Fruit fly (Drosophila melanogaster) whole organism, embryonic: ENCODE results near the gene MESK4.

Experiments used
- Atf-2 ChIP-seq: fragments of 200-800 bp; sonication (Bioruptor generic); optimal IDR thresholded peaks from 2 replicates; lab custom pipeline; 2016; ENCODE audit warnings: missing biosample characterization, missing genetic modification characterization
- Atf6 ChIP-seq: fragments of 200-800 bp; sonication (Bioruptor generic); IDR thresholded peaks from 2 replicates; pipeline ENCODE4 v1.3.6; 2022; ENCODE audit warnings: missing biosample characterization, missing genetic modification characterization
- CG10267 ChIP-seq: fragments of 200-800 bp; sonication (Bioruptor generic); optimal IDR thresholded peaks from 2 replicates; lab custom pipeline; 2018; ENCODE audit warnings: missing biosample characterization, mild to moderate bottlenecking, missing genetic modification characterization, moderate library complexity
- CG10462 ChIP-seq: fragments of 200-800 bp; sonication (Bioruptor generic); optimal IDR thresholded peaks from 2 replicates; lab custom pipeline; 2016; ENCODE audit warnings: missing biosample characterization, missing genetic modification characterization
- CG11504 ChIP-seq: fragments of 200-800 bp; sonication (Bioruptor generic); optimal IDR thresholded peaks from 3 replicates; lab custom pipeline; 2019; ENCODE audit warnings: missing biosample characterization, mild to moderate bottlenecking, missing genetic modification characterization, moderate library complexity
- CG12236 ChIP-seq: fragments of 200-800 bp; sonication (Bioruptor generic); optimal IDR thresholded peaks from 2 replicates; lab custom pipeline; 2016; ENCODE audit warnings: missing biosample characterization, missing genetic modification characterization
- CG12299 ChIP-seq: fragments of 200-800 bp; sonication (Bioruptor generic); optimal IDR thresholded peaks from 2 replicates; lab custom pipeline; 2018; ENCODE audit warnings: missing biosample characterization, mild to moderate bottlenecking, missing genetic modification characterization
- CG12659 ChIP-seq: fragments of 200-800 bp; sonication (Bioruptor generic); optimal IDR thresholded peaks from 3 replicates; lab custom pipeline; 2017; ENCODE audit warnings: mild to moderate bottlenecking, missing biosample characterization, missing genetic modification reagents, missing genetic modification characterization
- CG14441 ChIP-seq: fragments of 200-800 bp; sonication (Bioruptor generic); IDR thresholded peaks from 2 replicates; pipeline ENCODE4 v1.3.6; 2022; ENCODE audit warnings: missing biosample characterization, missing genetic modification characterization
- CG15011 ChIP-seq: fragments of 200-800 bp; sonication (Bioruptor generic); optimal IDR thresholded peaks from 3 replicates; lab custom pipeline; 2018; ENCODE audit warnings: missing biosample characterization, mild to moderate bottlenecking, missing genetic modification characterization
- CG1529 ChIP-seq: fragments of 200-800 bp; sonication (Bioruptor generic); optimal IDR thresholded peaks from 3 replicates; lab custom pipeline; 2018; ENCODE audit warnings: missing biosample characterization, missing genetic modification characterization
- CG1603 ChIP-seq: fragments of 200-800 bp; sonication (Bioruptor generic); optimal IDR thresholded peaks from 2 replicates; lab custom pipeline; 2019; ENCODE audit warnings: missing biosample characterization, mild to moderate bottlenecking, missing genetic modification characterization, moderate library complexity
- CG17359 ChIP-seq: fragments of 200-800 bp; sonication (Bioruptor generic); optimal IDR thresholded peaks from 3 replicates; lab custom pipeline; 2018; ENCODE audit warnings: missing biosample characterization, mild to moderate bottlenecking, missing genetic modification characterization, moderate library complexity
- CG18619 ChIP-seq: fragments of 200-800 bp; sonication (Bioruptor generic); optimal IDR thresholded peaks from 3 replicates; lab custom pipeline; 2017; ENCODE audit warnings: missing biosample characterization, mild to moderate bottlenecking, missing genetic modification characterization
- CG2712 ChIP-seq: fragments of 200-800 bp; optimal IDR thresholded peaks from 3 replicates; lab custom pipeline; 2019; ENCODE audit warnings: missing biosample characterization, mild to moderate bottlenecking, missing genetic modification characterization, moderate library complexity
- CG32532 ChIP-seq: fragments of 200-800 bp; sonication (Bioruptor generic); IDR thresholded peaks from 2 replicates; pipeline ENCODE4 v1.3.6; 2022; ENCODE audit warnings: missing biosample characterization, missing genetic modification characterization
- CG3847 ChIP-seq: fragments of 200-800 bp; sonication (Bioruptor generic); IDR thresholded peaks from 2 replicates; pipeline ENCODE4 v1.3.6; 2022; ENCODE audit warnings: missing biosample characterization, missing genetic modification characterization
- CG42726 ChIP-seq: fragments of 200-800 bp; sonication (Bioruptor generic); IDR thresholded peaks from 2 replicates; pipeline ENCODE4 v1.3.6; 2022; ENCODE audit warnings: missing biosample characterization, missing genetic modification characterization; ENCODE audit not compliant: partially characterized antibody
- CG4328 ChIP-seq: fragments of 200-800 bp; sonication (Bioruptor generic); optimal IDR thresholded peaks from 3 replicates; lab custom pipeline; 2017; ENCODE audit warnings: missing biosample characterization, missing genetic modification reagents, missing genetic modification characterization
- CG4730 ChIP-seq: fragments of 200-800 bp; sonication (Bioruptor generic); IDR thresholded peaks from 2 replicates; pipeline ENCODE4 v1.3.6; 2022; ENCODE audit warnings: missing biosample characterization, missing genetic modification characterization
- CG6654 ChIP-seq: fragments of 200-800 bp; sonication (Bioruptor generic); optimal IDR thresholded peaks from 2 replicates; lab custom pipeline; 2017; ENCODE audit warnings: missing biosample characterization, mild to moderate bottlenecking, missing genetic modification characterization
- CG6813 ChIP-seq: fragments of 200-800 bp; sonication (Bioruptor generic); optimal IDR thresholded peaks from 2 replicates; lab custom pipeline; 2017; ENCODE audit warnings: missing biosample characterization, missing genetic modification characterization, mild to moderate bottlenecking, moderate library complexity, missing genetic modification reagents
- CG6854 ChIP-seq: fragments of 200-800 bp; sonication (Bioruptor generic); optimal IDR thresholded peaks from 3 replicates; lab custom pipeline; 2017; ENCODE audit warnings: missing biosample characterization, mild to moderate bottlenecking, missing genetic modification characterization
- CG7786 ChIP-seq: fragments of 200-800 bp; sonication (Bioruptor generic); optimal IDR thresholded peaks from 2 replicates; lab custom pipeline; 2016; ENCODE audit warnings: missing biosample characterization, missing genetic modification characterization
- CG7928 ChIP-seq: fragments of 200-800 bp; sonication (Bioruptor generic); optimal IDR thresholded peaks from 2 replicates; lab custom pipeline; 2017; ENCODE audit warnings: missing biosample characterization, mild to moderate bottlenecking, missing genetic modification characterization
- CG8765 ChIP-seq: fragments of 200-800 bp; sonication (Bioruptor generic); IDR thresholded peaks from 2 replicates; pipeline ENCODE4 v1.3.6; 2022; ENCODE audit warnings: missing biosample characterization, missing genetic modification characterization
- CG9437 ChIP-seq: fragments of 200-800 bp; sonication (Bioruptor generic); optimal IDR thresholded peaks from 2 replicates; lab custom pipeline; 2018; ENCODE audit warnings: missing biosample characterization, mild to moderate bottlenecking, missing genetic modification characterization
- CHES-1-like ChIP-seq: fragments of 200-800 bp; sonication (Bioruptor generic); optimal IDR thresholded peaks from 2 replicates; lab custom pipeline; 2016; ENCODE audit warnings: missing biosample characterization, missing genetic modification characterization
- D19B ChIP-seq: fragments of 200-800 bp; sonication (Bioruptor generic); optimal IDR thresholded peaks from 2 replicates; lab custom pipeline; 2017; ENCODE audit warnings: missing biosample characterization, mild to moderate bottlenecking, missing genetic modification characterization
- Dip3 ChIP-seq: fragments of 200-800 bp; sonication (Bioruptor generic); optimal IDR thresholded peaks from 3 replicates; lab custom pipeline; 2016; ENCODE audit warnings: missing biosample characterization, missing genetic modification characterization
- Dll ChIP-seq: fragments of 200-800 bp; sonication (Bioruptor generic); IDR thresholded peaks from 4 replicates; pipeline ENCODE4 v1.3.6; 2022; ENCODE audit warnings: missing biosample characterization, missing genetic modification characterization; ENCODE audit not compliant: partially characterized antibody
- HmgZ ChIP-seq: fragments of 200-800 bp; sonication (Bioruptor generic); optimal IDR thresholded peaks from 2 replicates; lab custom pipeline; 2018; ENCODE audit warnings: missing biosample characterization, mild to moderate bottlenecking, missing genetic modification characterization
- Hr51 ChIP-seq, 2 experiments: fragments of 200-800 bp; sonication (Bioruptor generic); optimal IDR thresholded peaks; 2 replicates in 1 of 2; 3 replicates in 1 of 2; lab custom pipeline; 2016 to 2018; ENCODE audit warnings: missing biosample characterization in 2 of 2, missing genetic modification characterization in 2 of 2, mild to moderate bottlenecking in 1 of 2, moderate library complexity in 1 of 2
- Lim3 ChIP-seq: fragments of 200-800 bp; sonication (Bioruptor generic); IDR thresholded peaks from 2 replicates; pipeline ENCODE4 v1.3.6; 2022; ENCODE audit warnings: missing biosample characterization, missing genetic modification characterization
- NC2β ChIP-seq: fragments of 200-800 bp; sonication (Bioruptor generic); optimal IDR thresholded peaks from 2 replicates; lab custom pipeline; 2016; ENCODE audit warnings: missing biosample characterization, missing genetic modification characterization
- Poxn ChIP-seq: fragments of 200-800 bp; sonication (Bioruptor generic); IDR thresholded peaks from 2 replicates; pipeline ENCODE4 v1.3.6; 2022; ENCODE audit warnings: missing biosample characterization, missing genetic modification characterization
- Ravus ChIP-seq: fragments of 200-800 bp; sonication (Bioruptor generic); IDR thresholded peaks from 2 replicates; pipeline ENCODE4 v1.3.6; 2022; ENCODE audit warnings: missing biosample characterization, missing genetic modification characterization
- Sox100B ChIP-seq: fragments of 200-800 bp; sonication (Bioruptor generic); optimal IDR thresholded peaks from 3 replicates; lab custom pipeline; 2018; ENCODE audit warnings: missing biosample characterization, mild to moderate bottlenecking, missing genetic modification characterization
- cwo ChIP-seq: fragments of 200-800 bp; sonication (Bioruptor generic); optimal IDR thresholded peaks from 3 replicates; lab custom pipeline; 2017; ENCODE audit warnings: missing biosample characterization, missing genetic modification characterization, mild to moderate bottlenecking, moderate library complexity, missing genetic modification reagents
- dan ChIP-seq: fragments of 200-800 bp; sonication (Bioruptor generic); IDR thresholded peaks from 2 replicates; pipeline ENCODE4 v1.3.6; 2022; ENCODE audit warnings: missing biosample characterization, missing genetic modification characterization
- esg ChIP-seq: fragments of 200-800 bp; sonication (Bioruptor generic); conservative IDR thresholded peaks from 2 replicates; pipeline ENCODE4 v1.3.6; 2022; ENCODE audit warnings: missing biosample characterization, missing genetic modification characterization
- eyg ChIP-seq: fragments of 200-800 bp; sonication (Bioruptor generic); optimal IDR thresholded peaks from 3 replicates; lab custom pipeline; 2016; ENCODE audit warnings: missing biosample characterization, missing genetic modification characterization
- lola ChIP-seq, 3 experiments: fragments of >200 bp in 2 of 3; fragments of 200-800 bp in 1 of 3; sonication (Bioruptor generic) in 1 of 3; optimal IDR thresholded peaks; 2 replicates each; lab custom pipeline; 2017 to 2019; ENCODE audit warnings: missing biosample characterization in 3 of 3, missing genetic modification characterization in 3 of 3, mild to moderate bottlenecking in 1 of 3, moderate library complexity in 1 of 3
- pita ChIP-seq: fragments of 200-800 bp; sonication (Bioruptor generic); optimal IDR thresholded peaks from 2 replicates; lab custom pipeline; 2017; ENCODE audit warnings: missing biosample characterization, mild to moderate bottlenecking, missing genetic modification characterization
- pum ChIP-seq: fragments of 200-800 bp; sonication (Bioruptor generic); optimal IDR thresholded peaks from 2 replicates; lab custom pipeline; 2016; ENCODE audit warnings: missing biosample characterization, missing genetic modification characterization
- ro ChIP-seq: fragments of 200-800 bp; sonication (Bioruptor generic); IDR thresholded peaks from 2 replicates; pipeline ENCODE4 v1.3.6; 2022; ENCODE audit warnings: missing biosample characterization, missing genetic modification characterization
- sd ChIP-seq: fragments of 200-800 bp; sonication (Bioruptor generic); optimal IDR thresholded peaks from 3 replicates; lab custom pipeline; 2018; ENCODE audit warnings: missing biosample characterization, mild to moderate bottlenecking, missing genetic modification characterization, moderate library complexity
- sens ChIP-seq: fragments of 200-800 bp; sonication (Bioruptor generic); peaks from one replicate; lab custom pipeline; 2016; ENCODE audit warnings: missing biosample characterization, missing genetic modification characterization
- sob ChIP-seq: fragments of 200-800 bp; sonication (Bioruptor generic); IDR thresholded peaks from 2 replicates; pipeline ENCODE4 v1.3.6; 2022; ENCODE audit warnings: missing biosample characterization, missing genetic modification characterization
- sug ChIP-seq: fragments of 200-800 bp; optimal IDR thresholded peaks from 2 replicates; lab custom pipeline; 2019; ENCODE audit warnings: missing biosample characterization, mild to moderate bottlenecking, missing genetic modification characterization, moderate library complexity
- wor ChIP-seq: fragments of 200-800 bp; sonication (Bioruptor generic); IDR thresholded peaks from 2 replicates; pipeline ENCODE4 v1.3.6; 2022; ENCODE audit warnings: missing biosample characterization, missing genetic modification characterization

MESK4 gene

dm6 chr3R:16980958-16981623 is 7.5 kb upstream of the MESK4 start (continued):
- TF ChIP-seq Sox100B (GFP tag; lab: Kevin White, UChicago), result no peak
- TF ChIP-seq Lim3, result no peak
- no peak for TF ChIP-seq CG1603
- peak; percentile 42 for TF ChIP-seq sens
- TF ChIP-seq Dip3 (GFP tag; lab: Kevin White, UChicago), result no peak
- no peak for TF ChIP-seq CG42726 (GFP tag; lab: Robert Waterston, UW)
- no peak for TF ChIP-seq ro
- no peak for TF ChIP-seq Hr51 (GFP tag; optimal IDR thresholded peaks at IDR 0.05; lab: Kevin White, UChicago)
- no peak for TF ChIP-seq wor (GFP tag; lab: Robert Waterston, UW)
- no peak for TF ChIP-seq Atf6
- TF ChIP-seq CG6854 (GFP tag; lab: Kevin White, UChicago), result no peak
- TF ChIP-seq CG12236 (GFP tag; lab: Kevin White, UChicago), result no peak
- TF ChIP-seq CG1529, result no peak
- TF ChIP-seq CG17359, result no peak
- TF ChIP-seq CG12659 (GFP tag; lab: Kevin White, UChicago), result no peak
- TF ChIP-seq CG7928 (GFP tag; lab: Kevin White, UChicago), result no peak
- peak; percentile 4 for TF ChIP-seq CG18619 (GFP tag; lab: Kevin White, UChicago)
- peak; percentile 96 for TF ChIP-seq cwo (GFP tag; lab: Kevin White, UChicago)
- TF ChIP-seq CG7786 (GFP tag; lab: Kevin White, UChicago), result no peak
- no peak for TF ChIP-seq CG11504 (tag; lab: Kevin White, UChicago)
- TF ChIP-seq CG3847 (GFP tag; lab: Robert Waterston, UW), result no peak
- no peak for TF ChIP-seq CG6654
- no peak for TF ChIP-seq CG9437 (GFP tag; lab: Kevin White, UChicago)
- TF ChIP-seq CHES-1-like, result no peak
- no peak for TF ChIP-seq dan (GFP tag; lab: Robert Waterston, UW)
- no peak for TF ChIP-seq CG4730 (GFP tag; lab: Robert Waterston, UW)
- no peak for TF ChIP-seq pum (GFP tag; lab: Kevin White, UChicago)
- TF ChIP-seq sob (GFP tag; lab: Robert Waterston, UW), result peak; percentile 11; the same call in 1 of the 2 replicates
- TF ChIP-seq CG8765, result no peak
- TF ChIP-seq CG15011 (GFP tag; lab: Kevin White, UChicago), result peak; percentile 20
- peak; percentile 26 for TF ChIP-seq sug
- no peak for TF ChIP-seq Atf-2
- no peak for TF ChIP-seq CG32532 (GFP tag; lab: Robert Waterston, UW)
- TF ChIP-seq Ravus (GFP tag; lab: Robert Waterston, UW), result no peak
- TF ChIP-seq CG6813, result peak; percentile 7
- TF ChIP-seq NC2β, result no peak
- no peak for TF ChIP-seq CG14441
- TF ChIP-seq CG10267, result no peak
- no peak for TF ChIP-seq pita (GFP tag; lab: Kevin White, UChicago)
- TF ChIP-seq D19B (GFP tag; lab: Kevin White, UChicago), result peak; percentile 20
- TF ChIP-seq esg (GFP tag; lab: Robert Waterston, UW), result no peak
- TF ChIP-seq CG10462 (GFP tag; lab: Kevin White, UChicago), result no peak
- TF ChIP-seq lola (GFP tag; optimal IDR thresholded peaks at IDR 0.05; lab: Kevin White, UChicago), result no peak
- no peak for TF ChIP-seq CG4328 (GFP tag; lab: Kevin White, UChicago)
- peak; percentile 63 for TF ChIP-seq sd
- no peak for TF ChIP-seq HmgZ (tag; lab: Kevin White, UChicago)
- TF ChIP-seq CG2712 (tag; lab: Kevin White, UChicago), result no peak
- TF ChIP-seq eyg (GFP tag; lab: Kevin White, UChicago), result no peak
- no peak for TF ChIP-seq Dll (GFP tag; lab: Robert Waterston, UW)
- no peak for TF ChIP-seq Poxn
- no peak for TF ChIP-seq CG12299
